Worm (Caenorhabditis elegans) whole organism, L1 larva: ENCODE measurements around the gene lips-10.

ENCODE experiments used
- C04F5.9 ChIP-seq: sonication (generic microtip); optimal IDR thresholded peaks from 2 replicates; lab custom pipeline; 2016; ENCODE audit warnings: missing genetic modification characterization, missing compliant biosample characterization
- ama-1 ChIP-seq: fragments of 150-350 bp; optimal IDR thresholded peaks from 2 replicates; lab custom pipeline; 2014
- ceh-82 ChIP-seq, 3 experiments: fragments of 150-350 bp in 1 of 3; sonication (generic microtip) in 2 of 3; optimal IDR thresholded peaks; 2 replicates each; lab custom pipeline; 2014 to 2017; ENCODE audit warnings: missing biosample characterization in 3 of 3, missing genetic modification characterization in 3 of 3
- efl-1 ChIP-seq, 4 experiments: fragments of 150-350 bp; optimal IDR thresholded peaks in 3 of 4; peaks in 1 of 4; 1 replicate in 1 of 4; 2 replicates in 3 of 4; lab custom pipeline; 2014; ENCODE audit warnings: missing biosample characterization in 2 of 4, missing genetic modification characterization in 2 of 4, missing genetic modification reagents in 2 of 4
- lin-14 ChIP-seq: fragments of 200-800 bp; sonication (Bioruptor generic); optimal IDR thresholded peaks from 2 replicates; lab custom pipeline; 2018; ENCODE audit warnings: mild to moderate bottlenecking, missing genetic modification characterization, moderate library complexity, missing compliant biosample characterization
- lin-35 ChIP-seq, 2 experiments: fragments of 150-350 bp; optimal IDR thresholded peaks; 2 replicates each; lab custom pipeline; 2014; ENCODE audit warnings: missing biosample characterization in 2 of 2, missing genetic modification characterization in 2 of 2, missing genetic modification reagents in 2 of 2
- nhr-11 ChIP-seq: fragments of 150-350 bp; optimal IDR thresholded peaks from 2 replicates; lab custom pipeline; 2014; ENCODE audit warnings: missing biosample characterization, missing genetic modification characterization
- nhr-237 ChIP-seq: fragments of 150-350 bp; optimal IDR thresholded peaks from 2 replicates; lab custom pipeline; 2014; ENCODE audit warnings: missing biosample characterization, missing genetic modification characterization
- nhr-47 ChIP-seq: sonication (generic microtip); optimal IDR thresholded peaks from 2 replicates; lab custom pipeline; 2016; ENCODE audit warnings: mild to moderate bottlenecking, missing genetic modification characterization, moderate library complexity, missing compliant biosample characterization
- pqm-1 ChIP-seq: sonication (generic microtip); optimal IDR thresholded peaks from 3 replicates; lab custom pipeline; 2017; ENCODE audit warnings: missing biosample characterization, missing genetic modification characterization
- unc-30 ChIP-seq: sonication (generic microtip); optimal IDR thresholded peaks from 2 replicates; lab custom pipeline; 2017; ENCODE audit warnings: missing biosample characterization, missing genetic modification characterization
- unc-62 ChIP-seq: fragments of 150-350 bp; optimal IDR thresholded peaks from 2 replicates; lab custom pipeline; 2014; ENCODE audit warnings: missing biosample characterization, missing genetic modification reagents, missing genetic modification characterization
- unc-98 ChIP-seq: fragments of 200-800 bp; sonication (Bioruptor generic); IDR thresholded peaks from 2 replicates; pipeline ENCODE4 v1.3.6; 2022; ENCODE audit warnings: missing genetic modification characterization, missing compliant biosample characterization
- zag-1 ChIP-seq: fragments of 150-350 bp; optimal IDR thresholded peaks from 2 replicates; lab custom pipeline; 2014; ENCODE audit warnings: missing biosample characterization, missing genetic modification characterization

- TF ChIP-seq ceh-82 (tag; optimal IDR thresholded peaks at IDR 0.05; lab: Kevin White, UChicago) (peak in 1 of 3 experiments; percentile 34), C04F5.9 (tag; lab: Kevin White, UChicago) (no peak), zag-1 (tag; lab: Kevin White, UChicago) (no peak), nhr-47 (peak; percentile 2), nhr-237 (tag; lab: Kevin White, UChicago) (peak; percentile 40), lin-35 (GFP tag; optimal IDR thresholded peaks at IDR 0.05; lab: Kevin White, UChicago) (peak; percentile 28 to 74), unc-98 (GFP tag; lab: Robert Waterston, UW) (no peak), pqm-1 (tag; lab: Kevin White, UChicago) (no peak), nhr-11 (tag; lab: Kevin White, UChicago) (no peak), ama-1 (lab: Kevin White, UChicago) (no peak), lin-14 (peak; percentile 69), unc-30 (tag; lab: Kevin White, UChicago) (no peak), unc-62 (no peak), efl-1 (optimal IDR thresholded peaks at IDR 0.05; lab: Kevin White, UChicago) (peak; percentile 33 to 51), efl-1 (GFP tag; optimal IDR thresholded peaks at IDR 0.05 in 1 of 2; lab: Kevin White, UChicago) (peak; percentile 68 to 93)
Measured at ce11 chrII:8483124-8483792, 44.3 kb downstream of the lips-10 start.
